Fruit fly (Drosophila melanogaster): ENCODE results near the gene CG2794.

dm6 chr2L:516032-516993, 47.6 kb upstream of the CG2794 start:
- no peak for TF ChIP-seq ttk (optimal IDR thresholded peaks at IDR 0.05)
- no peak for TF ChIP-seq psq (optimal IDR thresholded peaks at IDR 0.05)
- TF ChIP-seq insv (optimal IDR thresholded peaks at IDR 0.05), result no peak
- TF ChIP-seq Myc (optimal IDR thresholded peaks at IDR 0.05), result no peak

Data from Kc167 (cell line).